Fruit fly (Drosophila melanogaster) whole organism, prepupa: Measurements from ENCODE around the gene CG11384.

Experiments used
- CG11902 ChIP-seq: fragments of 200-800 bp; sonication (Bioruptor generic); optimal IDR thresholded peaks from 3 replicates; lab custom pipeline; 2016; ENCODE audit warnings: missing biosample characterization, missing genetic modification characterization
- CG1621 ChIP-seq: fragments of 200-800 bp; sonication (Bioruptor generic); optimal IDR thresholded peaks from 3 replicates; lab custom pipeline; 2018; ENCODE audit warnings: missing biosample characterization, mild to moderate bottlenecking, missing genetic modification characterization
- Eip75B ChIP-seq: fragments of 200-800 bp; sonication (Bioruptor generic); optimal IDR thresholded peaks from 3 replicates; lab custom pipeline; 2016; ENCODE audit warnings: missing biosample characterization, missing genetic modification characterization
- Hr39 ChIP-seq: fragments of 200-800 bp; sonication (Bioruptor generic); optimal IDR thresholded peaks from 2 replicates; lab custom pipeline; 2016; ENCODE audit warnings: missing biosample characterization, missing genetic modification characterization
- OdsH ChIP-seq: fragments of 200-800 bp; sonication (Bioruptor generic); optimal IDR thresholded peaks from 3 replicates; lab custom pipeline; 2016; ENCODE audit warnings: missing biosample characterization, missing genetic modification characterization
- lz ChIP-seq: fragments of 200-800 bp; sonication (Bioruptor generic); optimal IDR thresholded peaks from 3 replicates; lab custom pipeline; 2016; ENCODE audit warnings: missing biosample characterization, missing genetic modification characterization
- vri ChIP-seq: fragments of 200-800 bp; sonication (Bioruptor generic); optimal IDR thresholded peaks from 3 replicates; lab custom pipeline; 2016; ENCODE audit warnings: missing biosample characterization, mild to moderate bottlenecking, missing genetic modification characterization

- peak; percentile 1 for TF ChIP-seq Hr39 (GFP tag; lab: Kevin White, UChicago)
- no peak for TF ChIP-seq CG11902
- no peak for TF ChIP-seq lz (GFP tag; lab: Kevin White, UChicago)
- no peak for TF ChIP-seq OdsH (GFP tag; lab: Kevin White, UChicago)
- no peak for TF ChIP-seq vri (GFP tag; lab: Kevin White, UChicago)
- no peak for TF ChIP-seq Eip75B (GFP tag; lab: Kevin White, UChicago)
- no peak for TF ChIP-seq CG1621 (tag; lab: Kevin White, UChicago)
Observed at dm6 chrX:1134053-1135005, 41.5 kb downstream of the CG11384 start, which contains the start of gene CG3655.
